Fruit fly (Drosophila melanogaster) whole organism, pupa: ENCODE data around the gene CG42709.

Source experiments
- CG17806 ChIP-seq: fragments of 200-800 bp; sonication (Bioruptor generic); optimal IDR thresholded peaks from 2 replicates; lab custom pipeline; 2018; ENCODE audit warnings: missing biosample characterization, mild to moderate bottlenecking, missing genetic modification characterization, moderate library complexity
- CG8159 ChIP-seq: fragments of 200-800 bp; sonication (Bioruptor generic); optimal IDR thresholded peaks from 3 replicates; lab custom pipeline; 2018; ENCODE audit warnings: missing biosample characterization, mild to moderate bottlenecking, missing genetic modification characterization, moderate library complexity
- CG9948 ChIP-seq: fragments of 200-800 bp; sonication (Bioruptor generic); optimal IDR thresholded peaks from 2 replicates; lab custom pipeline; 2018; ENCODE audit warnings: missing biosample characterization, mild to moderate bottlenecking, missing genetic modification characterization, moderate library complexity
- EcR ChIP-seq: fragments of 200-800 bp; sonication (Bioruptor generic); optimal IDR thresholded peaks from 3 replicates; lab custom pipeline; 2019; ENCODE audit warnings: missing biosample characterization, missing genetic modification characterization, mild to moderate bottlenecking, moderate library complexity, missing genetic modification reagents
- rn ChIP-seq: fragments of 200-800 bp; sonication (Bioruptor generic); IDR thresholded peaks from 2 replicates; pipeline ENCODE4 v1.3.6; 2022; ENCODE audit warnings: missing biosample characterization, missing genetic modification characterization

dm6 chr3L:12794532-12794931, 4.5 kb downstream of the CG42709 start:
- TF ChIP-seq CG8159 (tag; lab: Kevin White, UChicago), result no peak
- TF ChIP-seq rn (GFP tag; lab: Robert Waterston, UW), result no peak
- TF ChIP-seq CG9948, result no peak
- no peak for TF ChIP-seq EcR (GFP tag; lab: Kevin White, UChicago)
- no peak for TF ChIP-seq CG17806 (tag; lab: Kevin White, UChicago)
